Fruit fly (Drosophila melanogaster) whole organism: Measurements from ENCODE around the gene CG33654.

Experiments
- CG8478 ChIP-seq: fragments of >200 bp; optimal IDR thresholded peaks from 2 replicates; lab custom pipeline; 2018; ENCODE audit warnings: inconsistent platforms
- Dll ChIP-seq: fragments of >200 bp; optimal IDR thresholded peaks from 2 replicates; lab custom pipeline; 2017
- EcR ChIP-seq, 2 experiments: fragments of >200 bp; optimal IDR thresholded peaks; 2 replicates each; lab custom pipeline; 2017; ENCODE audit warnings: missing biosample characterization in 2 of 2, missing genetic modification characterization in 2 of 2, missing genetic modification reagents in 2 of 2
- psq ChIP-seq: fragments of >200 bp; optimal IDR thresholded peaks from 2 replicates; lab custom pipeline; 2017
- usp ChIP-seq: fragments of >200 bp; optimal IDR thresholded peaks from 2 replicates; lab custom pipeline; 2017; ENCODE audit warnings: missing biosample characterization, missing genetic modification characterization, mixed read lengths

dm6 chr3R:9591769-9592388 lies 8.9 kb upstream of the CG33654 start:
- TF ChIP-seq CG8478 (lab: Kevin White, UChicago) (no peak), psq (lab: Kevin White, UChicago) (no peak), usp (GFP tag; lab: Kevin White, UChicago) (no peak), EcR (GFP tag; optimal IDR thresholded peaks at IDR 0.05; lab: Kevin White, UChicago) (no peak), Dll (no peak)
